Worm (Caenorhabditis elegans) whole organism, L4/young adult: ENCODE results near the gene K01A6.5.

ENCODE experiments used
- W03F9.2 ChIP-seq: fragments of 150-350 bp; optimal IDR thresholded peaks from 2 replicates; lab custom pipeline; 2014; ENCODE audit warnings: missing biosample characterization, missing genetic modification characterization
- him-1 ChIP-seq: sonication (generic microtip); optimal IDR thresholded peaks from 2 replicates; lab custom pipeline; 2016; ENCODE audit warnings: missing genotype, missing genetic modification reagents, missing genetic modification characterization, missing compliant biosample characterization

DNA sequence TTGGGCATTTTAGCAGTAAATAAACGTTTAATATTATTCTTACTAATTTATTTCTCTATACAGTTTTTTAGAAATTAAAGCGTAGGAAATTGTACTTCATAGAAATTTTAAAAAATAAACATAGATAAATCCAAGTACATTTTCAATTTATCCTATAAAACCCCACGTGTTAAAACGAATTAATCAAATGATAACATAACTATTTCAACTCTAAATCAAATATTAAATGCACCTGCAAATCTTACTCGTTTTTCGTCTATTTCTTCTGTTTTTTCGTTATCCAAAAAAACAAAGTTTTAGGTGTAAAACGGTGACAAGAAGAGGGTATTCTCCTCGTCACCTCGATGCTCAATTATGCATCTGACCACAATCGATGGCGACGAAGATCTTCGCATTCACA is 7.5 kb upstream of the K01A6.5 start, which contains the start of gene K01A6.6:
- no peak for TF ChIP-seq him-1 (tag; lab: Kevin White, UChicago)
- no peak for TF ChIP-seq W03F9.2 (tag; lab: Kevin White, UChicago)
